Fruit fly (Drosophila melanogaster) whole organism, embryonic: ENCODE measurements around the gene CG5541.

Experiments
- Abd-B ChIP-seq: fragments of 200-800 bp; sonication (Bioruptor generic); optimal IDR thresholded peaks from 2 replicates; lab custom pipeline; 2018; ENCODE audit warnings: missing biosample characterization, mild to moderate bottlenecking, missing genetic modification characterization, moderate library complexity
- Aef1 ChIP-seq: fragments of 200-800 bp; sonication (Bioruptor generic); IDR thresholded peaks from 3 replicates; pipeline ENCODE4 v1.3.6; 2022; ENCODE audit warnings: missing biosample characterization, missing genetic modification characterization
- Atf-2 ChIP-seq: fragments of 200-800 bp; sonication (Bioruptor generic); optimal IDR thresholded peaks from 2 replicates; lab custom pipeline; 2016; ENCODE audit warnings: missing biosample characterization, missing genetic modification characterization
- Atf6 ChIP-seq: fragments of 200-800 bp; sonication (Bioruptor generic); IDR thresholded peaks from 2 replicates; pipeline ENCODE4 v1.3.6; 2022; ENCODE audit warnings: missing biosample characterization, missing genetic modification characterization
- B-H1 ChIP-seq: fragments of 200-800 bp; sonication (Bioruptor generic); IDR thresholded peaks from 3 replicates; pipeline ENCODE4 v1.3.6; 2022; ENCODE audit warnings: missing biosample characterization, missing genetic modification characterization
- CG10462 ChIP-seq: fragments of 200-800 bp; sonication (Bioruptor generic); optimal IDR thresholded peaks from 2 replicates; lab custom pipeline; 2016; ENCODE audit warnings: missing biosample characterization, missing genetic modification characterization
- CG11093 ChIP-seq: fragments of 200-800 bp; sonication (Bioruptor generic); IDR thresholded peaks from 3 replicates; pipeline ENCODE4 v1.3.6; 2022; ENCODE audit warnings: missing biosample characterization, missing genetic modification characterization
- CG11398 ChIP-seq: fragments of 200-800 bp; sonication (Bioruptor generic); optimal IDR thresholded peaks from 2 replicates; lab custom pipeline; 2016; ENCODE audit warnings: missing biosample characterization, missing genetic modification characterization
- CG12155 ChIP-seq: fragments of 200-800 bp; sonication (Bioruptor generic); optimal IDR thresholded peaks from 3 replicates; lab custom pipeline; 2016; ENCODE audit warnings: missing biosample characterization, missing genetic modification characterization
- CG1233 ChIP-seq: fragments of 200-800 bp; sonication (Bioruptor generic); optimal IDR thresholded peaks from 4 replicates; lab custom pipeline; 2018; ENCODE audit warnings: missing biosample characterization, mild to moderate bottlenecking, missing genetic modification characterization
- CG14710 ChIP-seq: fragments of 200-800 bp; sonication (Bioruptor generic); optimal IDR thresholded peaks from 3 replicates; lab custom pipeline; 2019; ENCODE audit warnings: missing biosample characterization, mild to moderate bottlenecking, missing genetic modification characterization, moderate library complexity
- CG15514 ChIP-seq: fragments of 200-800 bp; sonication (Bioruptor generic); optimal IDR thresholded peaks from 3 replicates; lab custom pipeline; 2017; ENCODE audit warnings: missing biosample characterization, missing genetic modification characterization, mild to moderate bottlenecking, moderate library complexity, missing genetic modification reagents
- CG1647 ChIP-seq: fragments of 200-800 bp; sonication (Bioruptor generic); optimal IDR thresholded peaks from 3 replicates; lab custom pipeline; 2016; ENCODE audit warnings: missing biosample characterization, missing genetic modification characterization
- CG17328 ChIP-seq: fragments of 200-800 bp; sonication (Bioruptor generic); IDR thresholded peaks from 2 replicates; pipeline ENCODE4 v1.3.6; 2022; ENCODE audit warnings: missing biosample characterization, missing genetic modification characterization
- CG17612 ChIP-seq: fragments of 200-800 bp; sonication (Bioruptor generic); IDR thresholded peaks from 2 replicates; pipeline ENCODE4 v1.3.6; 2022; ENCODE audit warnings: missing biosample characterization, missing genetic modification characterization
- CG18764 ChIP-seq: fragments of 200-800 bp; sonication (Bioruptor generic); optimal IDR thresholded peaks from 3 replicates; lab custom pipeline; 2016; ENCODE audit warnings: missing biosample characterization, missing genetic modification characterization
- CG2129 ChIP-seq: fragments of 200-800 bp; sonication (Bioruptor generic); IDR thresholded peaks from 2 replicates; pipeline ENCODE4 v1.3.6; 2022; ENCODE audit warnings: missing biosample characterization, missing genetic modification characterization; ENCODE audit not compliant: partially characterized antibody
- CG30020 ChIP-seq: fragments of 200-800 bp; optimal IDR thresholded peaks from 2 replicates; lab custom pipeline; 2019; ENCODE audit warnings: missing biosample characterization, mild to moderate bottlenecking, missing genetic modification characterization, moderate library complexity
- CG30403 ChIP-seq: fragments of 200-800 bp; sonication (Bioruptor generic); optimal IDR thresholded peaks from 3 replicates; lab custom pipeline; 2016; ENCODE audit warnings: missing biosample characterization, missing genetic modification characterization
- CG3281 ChIP-seq: fragments of 200-800 bp; sonication (Bioruptor generic); optimal IDR thresholded peaks from 3 replicates; lab custom pipeline; 2017; ENCODE audit warnings: missing biosample characterization, mild to moderate bottlenecking, missing genetic modification characterization
- CG33213 ChIP-seq: fragments of 200-800 bp; sonication (Bioruptor generic); optimal IDR thresholded peaks from 3 replicates; lab custom pipeline; 2016; ENCODE audit warnings: missing biosample characterization, missing genetic modification characterization
- CG4424 ChIP-seq: fragments of 200-800 bp; sonication (Bioruptor generic); optimal IDR thresholded peaks from 3 replicates; lab custom pipeline; 2016; ENCODE audit warnings: missing biosample characterization, missing genetic modification characterization
- CG5953 ChIP-seq: fragments of 200-800 bp; sonication (Bioruptor generic); IDR thresholded peaks from 2 replicates; pipeline ENCODE4 v1.3.6; 2022; ENCODE audit warnings: missing biosample characterization, missing genetic modification characterization
- CG7786 ChIP-seq: fragments of 200-800 bp; sonication (Bioruptor generic); optimal IDR thresholded peaks from 2 replicates; lab custom pipeline; 2016; ENCODE audit warnings: missing biosample characterization, missing genetic modification characterization
- CHES-1-like ChIP-seq: fragments of 200-800 bp; sonication (Bioruptor generic); optimal IDR thresholded peaks from 2 replicates; lab custom pipeline; 2016; ENCODE audit warnings: missing biosample characterization, missing genetic modification characterization
- CkIIα-i1 ChIP-seq: fragments of 200-800 bp; sonication (Bioruptor generic); IDR thresholded peaks from 2 replicates; pipeline ENCODE4 v1.3.6; 2022; ENCODE audit warnings: missing biosample characterization, missing genetic modification characterization
- D19B ChIP-seq: fragments of 200-800 bp; sonication (Bioruptor generic); optimal IDR thresholded peaks from 2 replicates; lab custom pipeline; 2017; ENCODE audit warnings: missing biosample characterization, mild to moderate bottlenecking, missing genetic modification characterization
- Dip3 ChIP-seq: fragments of 200-800 bp; sonication (Bioruptor generic); optimal IDR thresholded peaks from 3 replicates; lab custom pipeline; 2016; ENCODE audit warnings: missing biosample characterization, missing genetic modification characterization
- Rfx ChIP-seq: fragments of 200-800 bp; sonication (Bioruptor generic); IDR thresholded peaks from 2 replicates; pipeline ENCODE4 v1.3.6; 2022; ENCODE audit warnings: missing biosample characterization, missing genetic modification characterization
- Sin3A ChIP-seq: fragments of >200 bp; optimal IDR thresholded peaks from 2 replicates; lab custom pipeline; 2018
- Tbp ChIP-seq: fragments of >200 bp; optimal IDR thresholded peaks from 2 replicates; lab custom pipeline; 2018; ENCODE audit warnings: missing biosample characterization, missing genetic modification characterization
- Trl ChIP-seq, 3 experiments: fragments of >200 bp in 2 of 3; fragments of 200-800 bp in 1 of 3; sonication (Bioruptor generic) in 1 of 3; optimal IDR thresholded peaks; 2 replicates in 1 of 3; 3 replicates in 2 of 3; lab custom pipeline; 2016 to 2017; ENCODE audit warnings: missing biosample characterization in 1 of 3, missing genetic modification characterization in 1 of 3
- Usf ChIP-seq: fragments of 200-800 bp; sonication (Bioruptor generic); optimal IDR thresholded peaks from 2 replicates; lab custom pipeline; 2017; ENCODE audit warnings: missing genotype, missing biosample characterization, missing genetic modification characterization
- Xbp1 ChIP-seq: fragments of 200-800 bp; sonication (Bioruptor generic); optimal IDR thresholded peaks from 3 replicates; lab custom pipeline; 2016; ENCODE audit warnings: missing biosample characterization, mild to moderate bottlenecking, missing genetic modification characterization
- ash1 ChIP-seq: fragments of 200-800 bp; sonication (Bioruptor generic); optimal IDR thresholded peaks from 2 replicates; lab custom pipeline; 2018; ENCODE audit warnings: missing biosample characterization, mild to moderate bottlenecking, missing genetic modification characterization
- bbx ChIP-seq: fragments of 200-800 bp; sonication (Bioruptor generic); IDR thresholded peaks from 2 replicates; pipeline ENCODE4 v1.3.6; 2022; ENCODE audit warnings: missing biosample characterization, missing genetic modification characterization; ENCODE audit not compliant: partially characterized antibody
- chif ChIP-seq, 2 experiments: fragments of 200-800 bp; sonication (Bioruptor generic); optimal IDR thresholded peaks; 3 replicates each; lab custom pipeline; 2016; ENCODE audit warnings: missing biosample characterization in 2 of 2, missing genetic modification characterization in 2 of 2
- corto ChIP-seq: fragments of 200-800 bp; sonication (Bioruptor generic); optimal IDR thresholded peaks from 2 replicates; lab custom pipeline; 2016; ENCODE audit warnings: missing biosample characterization, mild to moderate bottlenecking, missing genetic modification characterization, moderate library complexity
- crol ChIP-seq: fragments of 200-800 bp; sonication (Bioruptor generic); IDR thresholded peaks from 2 replicates; pipeline ENCODE4 v1.3.6; 2022; ENCODE audit warnings: missing biosample characterization, missing genetic modification characterization
- danr ChIP-seq: fragments of 200-800 bp; sonication (Bioruptor generic); IDR thresholded peaks from 2 replicates; pipeline ENCODE4 v1.3.6; 2022; ENCODE audit warnings: missing biosample characterization, missing genetic modification characterization
- dm ChIP-seq: fragments of 200-800 bp; sonication (Bioruptor generic); optimal IDR thresholded peaks from 3 replicates; lab custom pipeline; 2016; ENCODE audit warnings: missing biosample characterization, missing genetic modification characterization
- fd64A ChIP-seq: fragments of 200-800 bp; sonication (Bioruptor generic); optimal IDR thresholded peaks from 3 replicates; lab custom pipeline; 2018; ENCODE audit warnings: missing biosample characterization, mild to moderate bottlenecking, missing genetic modification characterization
- h ChIP-seq: fragments of >200 bp; optimal IDR thresholded peaks from 2 replicates; lab custom pipeline; 2017
- ham ChIP-seq: fragments of 200-800 bp; sonication (Bioruptor generic); IDR thresholded peaks from 2 replicates; pipeline ENCODE4 v1.3.6; 2022; ENCODE audit warnings: missing biosample characterization, missing genetic modification characterization
- onecut ChIP-seq: fragments of 200-800 bp; sonication (Bioruptor generic); IDR thresholded peaks from 2 replicates; pipeline ENCODE4 v1.3.6; 2022; ENCODE audit warnings: missing biosample characterization, missing genetic modification characterization
- rib ChIP-seq: fragments of 200-800 bp; sonication (Bioruptor generic); IDR thresholded peaks from 2 replicates; pipeline ENCODE4 v1.3.6; 2022; ENCODE audit warnings: missing biosample characterization, missing genetic modification characterization
- sd ChIP-seq: fragments of 200-800 bp; sonication (Bioruptor generic); optimal IDR thresholded peaks from 3 replicates; lab custom pipeline; 2018; ENCODE audit warnings: missing biosample characterization, mild to moderate bottlenecking, missing genetic modification characterization, moderate library complexity
- tll ChIP-seq, 2 experiments: fragments of 200-800 bp in 1 of 2; fragments of >200 bp in 1 of 2; sonication (Bioruptor generic) in 1 of 2; optimal IDR thresholded peaks; 2 replicates each; lab custom pipeline; 2017 to 2019; ENCODE audit warnings: missing biosample characterization in 2 of 2, missing genetic modification characterization in 2 of 2, mild to moderate bottlenecking in 1 of 2, moderate library complexity in 1 of 2
- vfl ChIP-seq: fragments of 200-800 bp; sonication (Bioruptor generic); optimal IDR thresholded peaks from 2 replicates; lab custom pipeline; 2016; ENCODE audit warnings: missing biosample characterization, missing genetic modification characterization
- wor ChIP-seq: fragments of 200-800 bp; sonication (Bioruptor generic); IDR thresholded peaks from 2 replicates; pipeline ENCODE4 v1.3.6; 2022; ENCODE audit warnings: missing biosample characterization, missing genetic modification characterization
- zf30C ChIP-seq: fragments of 200-800 bp; sonication (Bioruptor generic); optimal IDR thresholded peaks from 3 replicates; lab custom pipeline; 2018; ENCODE audit warnings: missing biosample characterization, mild to moderate bottlenecking, missing genetic modification characterization

Gene CG5541

DNA sequence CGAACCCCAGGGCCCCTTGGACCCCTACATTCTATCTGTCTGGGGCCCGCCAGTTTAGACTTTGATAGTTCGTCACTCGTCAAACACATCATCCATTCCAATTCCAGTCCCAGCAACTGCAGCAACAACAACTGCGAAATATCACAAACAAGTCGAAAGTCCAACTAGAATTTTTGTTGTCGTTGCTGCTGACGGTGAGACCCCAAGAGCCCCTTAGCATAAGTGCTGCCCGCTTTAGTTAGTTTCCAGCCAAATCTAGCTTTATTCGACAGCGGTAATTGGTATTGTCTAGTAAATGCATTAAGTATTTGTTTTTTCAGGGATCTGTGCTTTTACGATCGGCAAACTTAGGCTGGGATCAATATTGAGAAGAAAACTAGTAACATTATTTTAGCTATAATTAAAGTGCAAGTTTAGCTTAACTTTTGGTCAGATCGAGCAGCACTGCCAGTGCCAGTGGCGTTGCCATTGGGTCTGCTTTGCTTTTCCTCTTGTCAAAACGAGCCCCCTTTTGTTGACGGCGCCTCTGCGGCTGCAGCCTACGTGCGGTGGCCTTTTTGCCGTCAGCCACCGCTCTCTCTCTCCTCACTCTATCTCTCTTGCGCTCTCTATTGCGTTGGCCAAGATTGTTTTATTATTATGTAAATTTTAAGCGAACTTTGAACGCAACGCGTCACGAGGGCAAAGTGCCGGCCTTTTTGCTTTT lies 30.9 kb downstream of the CG5541 start (continued):
- TF ChIP-seq h (lab: Kevin White, UChicago) (no peak), tll (GFP tag; optimal IDR thresholded peaks at IDR 0.05; lab: Kevin White, UChicago) (no peak), Atf6 (GFP tag; lab: Robert Waterston, UW) (peak; percentile 90), CG15514 (peak; percentile 81), Xbp1 (GFP tag; lab: Kevin White, UChicago) (peak; percentile 94), Sin3A (no peak), Usf (GFP tag; lab: Kevin White, UChicago) (peak; percentile 67), CG7786 (GFP tag; lab: Kevin White, UChicago) (peak; percentile 93), sd (tag; lab: Kevin White, UChicago) (peak; percentile 62), rib (GFP tag; lab: Robert Waterston, UW) (peak; percentile 88), Dip3 (GFP tag; lab: Kevin White, UChicago) (peak; percentile 87), Abd-B (peak; percentile 76), CHES-1-like (GFP tag; lab: Kevin White, UChicago) (peak; percentile 93), crol (peak; percentile 56; the same call in 1 of the 2 replicates), CG4424 (GFP tag; lab: Kevin White, UChicago) (peak; percentile 90), vfl (GFP tag; lab: Kevin White, UChicago) (peak; percentile 86), wor (peak; percentile 66), CkIIα-i1 (GFP tag; lab: Robert Waterston, UW) (peak; percentile 71; the same call in 1 of the 2 replicates), fd64A (GFP tag; lab: Kevin White, UChicago) (peak; percentile 48), chif (GFP tag; optimal IDR thresholded peaks at IDR 0.05; lab: Kevin White, UChicago) (peak; percentile 86 to 93), ham (GFP tag; lab: Robert Waterston, UW) (peak; percentile 61), ash1 (GFP tag; lab: Kevin White, UChicago) (peak; percentile 74), Atf-2 (GFP tag; lab: Kevin White, UChicago) (peak; percentile 93), onecut (peak; percentile 94), zf30C (GFP tag; lab: Kevin White, UChicago) (no peak), Aef1 (GFP tag; lab: Robert Waterston, UW) (peak; percentile 89), CG30020 (tag; lab: Kevin White, UChicago) (peak; percentile 54), CG18764 (peak; percentile 69), Tbp (GFP tag; lab: Kevin White, UChicago) (no peak), CG33213 (GFP tag; lab: Kevin White, UChicago) (peak; percentile 81), bbx (GFP tag; lab: Robert Waterston, UW) (no peak), CG30403 (GFP tag; lab: Kevin White, UChicago) (peak; percentile 95), Trl (optimal IDR thresholded peaks at IDR 0.05; lab: Kevin White, UChicago) (peak; percentile 52 to 73), Trl (GFP tag; optimal IDR thresholded peaks at IDR 0.05; lab: Kevin White, UChicago) (peak; percentile 93), CG17612 (peak; percentile 76), B-H1 (peak; percentile 82), CG5953 (GFP tag; lab: Robert Waterston, UW) (peak; percentile 83), CG11398 (GFP tag; lab: Kevin White, UChicago) (peak; percentile 84), danr (GFP tag; lab: Robert Waterston, UW) (peak; percentile 79), CG17328 (GFP tag; lab: Robert Waterston, UW) (peak; percentile 83), Rfx (peak; percentile 97), D19B (GFP tag; lab: Kevin White, UChicago) (peak; percentile 72), CG14710 (tag; lab: Kevin White, UChicago) (peak; percentile 75), CG11093 (peak; percentile 87), CG2129 (GFP tag; lab: Robert Waterston, UW) (no peak), corto (GFP tag; lab: Kevin White, UChicago) (no peak), CG1233 (peak; percentile 85), CG10462 (GFP tag; lab: Kevin White, UChicago) (peak; percentile 63), dm (peak; percentile 84), CG3281 (GFP tag; lab: Kevin White, UChicago) (peak; percentile 90), CG1647 (GFP tag; lab: Kevin White, UChicago) (peak; percentile 88), CG12155 (peak; percentile 88)
